Worm (Caenorhabditis elegans) whole organism, L1 larva: ENCODE data around the gene F22H10.6.

Source experiments
- ceh-82 ChIP-seq, 3 experiments: fragments of 150-350 bp in 1 of 3; sonication (generic microtip) in 2 of 3; optimal IDR thresholded peaks; 2 replicates each; lab custom pipeline; 2014 to 2017; ENCODE audit warnings: missing biosample characterization in 3 of 3, missing genetic modification characterization in 3 of 3
- fkh-10 ChIP-seq: sonication (generic microtip); optimal IDR thresholded peaks from 2 replicates; lab custom pipeline; 2017; ENCODE audit warnings: missing biosample characterization, missing genetic modification reagents, missing genetic modification characterization
- fkh-8 ChIP-seq: sonication (generic microtip); optimal IDR thresholded peaks from 2 replicates; lab custom pipeline; 2016; ENCODE audit warnings: mild to moderate bottlenecking, missing genetic modification characterization, missing compliant biosample characterization
- jun-1 ChIP-seq: fragments of 150-350 bp; optimal IDR thresholded peaks from 2 replicates; lab custom pipeline; 2014; ENCODE audit warnings: missing biosample characterization, missing genetic modification reagents, missing genetic modification characterization
- mab-9 ChIP-seq: fragments of 200-800 bp; sonication (Bioruptor generic); IDR thresholded peaks from 2 replicates; pipeline ENCODE4 v1.3.6; 2022; ENCODE audit warnings: missing genetic modification reagents, missing genetic modification characterization, missing compliant biosample characterization
- nhr-12 ChIP-seq: sonication (generic microtip); optimal IDR thresholded peaks from 2 replicates; lab custom pipeline; 2017; ENCODE audit warnings: missing biosample characterization, missing genetic modification characterization
- nhr-237 ChIP-seq: fragments of 150-350 bp; optimal IDR thresholded peaks from 2 replicates; lab custom pipeline; 2014; ENCODE audit warnings: missing biosample characterization, missing genetic modification characterization
- snpc-4 ChIP-seq: fragments of 150-350 bp; optimal IDR thresholded peaks from 2 replicates; lab custom pipeline; 2014; ENCODE audit warnings: missing biosample characterization, missing genetic modification characterization
- sptf-1 ChIP-seq: fragments of 150-350 bp; optimal IDR thresholded peaks from 2 replicates; lab custom pipeline; 2014; ENCODE audit warnings: missing biosample characterization, missing genetic modification characterization
- unc-62 ChIP-seq: fragments of 150-350 bp; optimal IDR thresholded peaks from 2 replicates; lab custom pipeline; 2014; ENCODE audit warnings: missing biosample characterization, missing genetic modification reagents, missing genetic modification characterization

- TF ChIP-seq mab-9 (GFP tag; lab: Robert Waterston, UW) (no peak), ceh-82 (tag; optimal IDR thresholded peaks at IDR 0.05; lab: Kevin White, UChicago) (no peak), fkh-10 (GFP tag; lab: Kevin White, UChicago) (no peak), fkh-8 (tag; lab: Kevin White, UChicago) (no peak), nhr-237 (no peak), unc-62 (no peak), snpc-4 (tag; lab: Kevin White, UChicago) (no peak), nhr-12 (tag; lab: Kevin White, UChicago) (no peak), jun-1 (tag; lab: Kevin White, UChicago) (no peak), sptf-1 (no peak)
Measured at ce11 chrX:16702232-16702631, 11.1 kb upstream of the F22H10.6 start, which contains the start of gene F22H10.1.
